Fruit fly (Drosophila melanogaster): ENCODE data around the gene CG32982.

Gene CG32982

dm6 chr2L:9210864-9211701, 85.5 kb downstream of the CG32982 start (continued):
- no peak for TF ChIP-seq Aef1 (GFP tag; IDR thresholded peaks at IDR 0.05)
- no peak for TF ChIP-seq CG10565 (GFP tag; optimal IDR thresholded peaks at IDR 0.05)
- TF ChIP-seq cad (GFP tag; optimal IDR thresholded peaks at IDR 0.05): no peak
- TF ChIP-seq nau (GFP tag; optimal IDR thresholded peaks at IDR 0.05): peak; percentile 46
- peak; percentile 82 for TF ChIP-seq nom (GFP tag; optimal IDR thresholded peaks at IDR 0.05)
- TF ChIP-seq H15 (GFP tag; IDR thresholded peaks at IDR 0.05): peak; percentile 28; the same call in 1 of the 3 replicates
- TF ChIP-seq Adf1 (GFP tag; IDR thresholded peaks at IDR 0.05): peak; percentile 50
- TF ChIP-seq CG11504 (tag; optimal IDR thresholded peaks at IDR 0.05): peak; percentile 81
- TF ChIP-seq CG9932 (GFP tag; IDR thresholded peaks at IDR 0.05): peak; percentile 30; the same call in 1 of the 2 replicates
- TF ChIP-seq CG10979 (tag; optimal IDR thresholded peaks at IDR 0.05): peak; percentile 58
- TF ChIP-seq bigmax (GFP tag; optimal IDR thresholded peaks at IDR 0.05): no peak
- peak; percentile 94 for TF ChIP-seq lbe (GFP tag; optimal IDR thresholded peaks at IDR 0.05)
- no peak; the same call in 2 of the 3 replicates for TF ChIP-seq Mrtf (GFP tag; IDR thresholded peaks at IDR 0.05)
- no peak for TF ChIP-seq Kr (GFP tag; optimal IDR thresholded peaks at IDR 0.05)
- TF ChIP-seq CG1792 (GFP tag; optimal IDR thresholded peaks at IDR 0.05): no peak
- no peak for TF ChIP-seq CG6272 (GFP tag; IDR thresholded peaks at IDR 0.05)
- no peak for TF ChIP-seq vnd (GFP tag; IDR thresholded peaks at IDR 0.05; ENCODE audit: partially characterized antibody)
- no peak for TF ChIP-seq pan (optimal IDR thresholded peaks at IDR 0.05)
- TF ChIP-seq pan (GFP tag; optimal IDR thresholded peaks at IDR 0.05 in 1 of 2, IDR thresholded peaks at IDR 0.05 in 1 of 2): peak in 1 of 2 experiments; percentile 67
- TF ChIP-seq mirr (GFP tag; optimal IDR thresholded peaks at IDR 0.05): no peak
- TF ChIP-seq Drgx (GFP tag; IDR thresholded peaks at IDR 0.05): peak; percentile 81
- TF ChIP-seq CG9215 (GFP tag; IDR thresholded peaks at IDR 0.05): no peak
- no peak for TF ChIP-seq CG10431 (GFP tag; optimal IDR thresholded peaks at IDR 0.05)
- no peak for TF ChIP-seq pum (GFP tag; optimal IDR thresholded peaks at IDR 0.05)
- no peak for TF ChIP-seq pnt (GFP tag; optimal IDR thresholded peaks at IDR 0.05)
- peak; percentile 47 for TF ChIP-seq Deaf1 (tag; optimal IDR thresholded peaks at IDR 0.05)
- TF ChIP-seq sens-2 (GFP tag; IDR thresholded peaks at IDR 0.05): no peak
- TF ChIP-seq Chrac-16 (GFP tag; optimal IDR thresholded peaks at IDR 0.05): peak; percentile 45
- no peak for TF ChIP-seq C15 (GFP tag; IDR thresholded peaks at IDR 0.05)
- TF ChIP-seq bab2 (GFP tag; optimal IDR thresholded peaks at IDR 0.05): peak; percentile 19
- peak; percentile 15 for TF ChIP-seq grn (GFP tag; optimal IDR thresholded peaks at IDR 0.05)
- peak; percentile 55 for TF ChIP-seq CG4424 (GFP tag; optimal IDR thresholded peaks at IDR 0.05)
- TF ChIP-seq CG2199 (GFP tag; IDR thresholded peaks at IDR 0.05): no peak
- peak; percentile 68 for TF ChIP-seq Meics (GFP tag; optimal IDR thresholded peaks at IDR 0.05)
- TF ChIP-seq CG12236 (GFP tag; optimal IDR thresholded peaks at IDR 0.05): no peak
- TF ChIP-seq YL-1 (GFP tag; optimal IDR thresholded peaks at IDR 0.05): peak; percentile 42
- TF ChIP-seq CG4820 (GFP tag; optimal IDR thresholded peaks at IDR 0.05): peak; percentile 53
- TF ChIP-seq CG9876 (GFP tag; optimal IDR thresholded peaks at IDR 0.05): no peak
- no peak for TF ChIP-seq zen2 (GFP tag; IDR thresholded peaks at IDR 0.05; ENCODE audit: partially characterized antibody)
- TF ChIP-seq CG8478 (optimal IDR thresholded peaks at IDR 0.05): no peak
- peak; percentile 68 for TF ChIP-seq Max (GFP tag; optimal IDR thresholded peaks at IDR 0.05)
- peak; percentile 43 for TF ChIP-seq lilli (GFP tag; optimal IDR thresholded peaks at IDR 0.05)
- peak; percentile 52 for TF ChIP-seq CG2875 (GFP tag; optimal IDR thresholded peaks at IDR 0.05)
- peak; percentile 13 for TF ChIP-seq CG4328 (GFP tag; optimal IDR thresholded peaks at IDR 0.05)
- peak; percentile 25 for TF ChIP-seq CG11723 (GFP tag; optimal IDR thresholded peaks at IDR 0.05)
- peak; percentile 44; the same call in 1 of the 2 replicates for TF ChIP-seq E2f2 (GFP tag; IDR thresholded peaks at IDR 0.05)
- no peak for TF ChIP-seq gt (GFP tag; IDR thresholded peaks at IDR 0.05)
- TF ChIP-seq Sin3A (optimal IDR thresholded peaks at IDR 0.05): no peak
- peak; percentile 37 for TF ChIP-seq Nf-YC (tag; optimal IDR thresholded peaks at IDR 0.05)
- peak; percentile 57; the same call in 1 of the 3 replicates for TF ChIP-seq CG34422 (GFP tag; IDR thresholded peaks at IDR 0.05)
- peak; percentile 51 for TF ChIP-seq CG9437 (GFP tag; optimal IDR thresholded peaks at IDR 0.05)

Measured in whole organism, embryonic.